Fruit fly (Drosophila melanogaster) whole organism, embryonic: Measurements from ENCODE around the gene tinc.

Experiments used
- Ada2b ChIP-seq: fragments of 200-800 bp; sonication (Bioruptor generic); IDR thresholded peaks from 2 replicates; pipeline ENCODE4 v1.3.6; 2022; ENCODE audit warnings: missing biosample characterization, missing genetic modification characterization
- Adf1 ChIP-seq: fragments of 200-800 bp; sonication (Bioruptor generic); IDR thresholded peaks from 2 replicates; pipeline ENCODE4 v1.3.6; 2022; ENCODE audit warnings: missing biosample characterization, missing genetic modification characterization
- Blimp-1 ChIP-seq: fragments of 200-800 bp; sonication (Bioruptor generic); optimal IDR thresholded peaks from 3 replicates; lab custom pipeline; 2018; ENCODE audit warnings: missing biosample characterization, missing genetic modification characterization, mild to moderate bottlenecking, moderate library complexity, missing genetic modification reagents
- CG10209 ChIP-seq: fragments of 200-800 bp; sonication (Bioruptor generic); optimal IDR thresholded peaks from 3 replicates; lab custom pipeline; 2017; ENCODE audit warnings: missing biosample characterization, mild to moderate bottlenecking, missing genetic modification characterization, missing genetic modification reagents
- CG17568 ChIP-seq: fragments of 200-800 bp; sonication (Bioruptor generic); optimal IDR thresholded peaks from 2 replicates; lab custom pipeline; 2018; ENCODE audit warnings: missing biosample characterization, mild to moderate bottlenecking, missing genetic modification characterization, moderate library complexity
- CG18476 ChIP-seq: fragments of 200-800 bp; sonication (Bioruptor generic); optimal IDR thresholded peaks from 2 replicates; lab custom pipeline; 2016; ENCODE audit warnings: missing biosample characterization, mild to moderate bottlenecking, missing genetic modification characterization
- CG2116 ChIP-seq: fragments of 200-800 bp; sonication (Bioruptor generic); optimal IDR thresholded peaks from 3 replicates; lab custom pipeline; 2018; ENCODE audit warnings: missing biosample characterization, mild to moderate bottlenecking, missing genetic modification characterization
- CG31365 ChIP-seq: fragments of 200-800 bp; sonication (Bioruptor generic); optimal IDR thresholded peaks from 2 replicates; lab custom pipeline; 2018; ENCODE audit warnings: missing biosample characterization, mild to moderate bottlenecking, missing genetic modification characterization
- CG31388 ChIP-seq: fragments of 200-800 bp; sonication (Bioruptor generic); optimal IDR thresholded peaks from 2 replicates; lab custom pipeline; 2016; ENCODE audit warnings: missing biosample characterization, missing genetic modification characterization
- CG31441 ChIP-seq: fragments of 200-800 bp; sonication (Bioruptor generic); IDR thresholded peaks from 2 replicates; pipeline ENCODE4 v1.3.6; 2022; ENCODE audit warnings: missing biosample characterization, missing genetic modification characterization
- CG4328 ChIP-seq: fragments of 200-800 bp; sonication (Bioruptor generic); optimal IDR thresholded peaks from 3 replicates; lab custom pipeline; 2017; ENCODE audit warnings: missing biosample characterization, missing genetic modification reagents, missing genetic modification characterization
- CG43689 ChIP-seq: fragments of 200-800 bp; sonication (Bioruptor generic); IDR thresholded peaks from 2 replicates; pipeline ENCODE4 v1.3.6; 2022; ENCODE audit warnings: missing biosample characterization, missing genetic modification characterization
- CG4617 ChIP-seq: fragments of 200-800 bp; sonication (Bioruptor generic); optimal IDR thresholded peaks from 3 replicates; lab custom pipeline; 2016; ENCODE audit warnings: missing biosample characterization, missing genetic modification characterization, borderline replicate concordance
- CG7963 ChIP-seq: fragments of 200-800 bp; sonication (Bioruptor generic); IDR thresholded peaks from 3 replicates; pipeline ENCODE4 v1.3.6; 2022; ENCODE audit warnings: missing biosample characterization, missing genetic modification characterization; ENCODE audit not compliant: partially characterized antibody
- CG8944 ChIP-seq: fragments of 200-800 bp; sonication (Bioruptor generic); optimal IDR thresholded peaks from 3 replicates; lab custom pipeline; 2016; ENCODE audit warnings: missing biosample characterization, missing genetic modification characterization
- CG9609 ChIP-seq: fragments of 200-800 bp; sonication (Bioruptor generic); optimal IDR thresholded peaks from 3 replicates; lab custom pipeline; 2016; ENCODE audit warnings: missing biosample characterization, missing genetic modification characterization
- Eip74EF ChIP-seq, 2 experiments: fragments of 200-800 bp in 1 of 2; fragments of >200 bp in 1 of 2; sonication (Bioruptor generic) in 1 of 2; optimal IDR thresholded peaks; 2 replicates each; lab custom pipeline; 2017 to 2019; ENCODE audit warnings: missing biosample characterization in 2 of 2, missing genetic modification characterization in 2 of 2, mild to moderate bottlenecking in 1 of 2, moderate library complexity in 1 of 2
- Ets65A ChIP-seq: fragments of 200-800 bp; sonication (Bioruptor generic); peaks from one replicate; lab custom pipeline; 2016; ENCODE audit warnings: missing biosample characterization, missing genetic modification characterization
- Fer2 ChIP-seq: fragments of 200-800 bp; sonication (Bioruptor generic); optimal IDR thresholded peaks from 2 replicates; lab custom pipeline; 2018; ENCODE audit warnings: missing biosample characterization, mild to moderate bottlenecking, missing genetic modification characterization, moderate library complexity
- Fer3 ChIP-seq: fragments of 200-800 bp; sonication (Bioruptor generic); optimal IDR thresholded peaks from 2 replicates; lab custom pipeline; 2018; ENCODE audit warnings: missing biosample characterization, mild to moderate bottlenecking, missing genetic modification characterization, moderate library complexity
- Gug ChIP-seq: fragments of 200-800 bp; sonication (Bioruptor generic); IDR thresholded peaks from 4 replicates; pipeline ENCODE4 v1.3.6; 2022; ENCODE audit warnings: missing biosample characterization, missing genetic modification characterization
- HLHmδ ChIP-seq: fragments of 200-800 bp; sonication (Bioruptor generic); optimal IDR thresholded peaks from 2 replicates; lab custom pipeline; 2018; ENCODE audit warnings: missing biosample characterization, mild to moderate bottlenecking, missing genetic modification characterization, moderate library complexity
- Lhr ChIP-seq: fragments of 200-800 bp; sonication (Bioruptor generic); optimal IDR thresholded peaks from 3 replicates; lab custom pipeline; 2017; ENCODE audit warnings: mild to moderate bottlenecking, missing biosample characterization, missing genetic modification reagents, missing genetic modification characterization
- NFAT ChIP-seq: fragments of 200-800 bp; sonication (Bioruptor generic); IDR thresholded peaks from 2 replicates; pipeline ENCODE4 v1.3.6; 2022; ENCODE audit warnings: missing biosample characterization, missing genetic modification characterization
- NfI ChIP-seq: fragments of 200-800 bp; sonication (Bioruptor generic); optimal IDR thresholded peaks from 3 replicates; lab custom pipeline; 2018; ENCODE audit warnings: missing biosample characterization, mild to moderate bottlenecking, missing genetic modification characterization, moderate library complexity
- Oli ChIP-seq: fragments of 200-800 bp; sonication (Bioruptor generic); optimal IDR thresholded peaks from 2 replicates; lab custom pipeline; 2018; ENCODE audit warnings: missing biosample characterization, mild to moderate bottlenecking, missing genetic modification characterization, moderate library complexity
- Optix ChIP-seq: fragments of 200-800 bp; sonication (Bioruptor generic); IDR thresholded peaks from 3 replicates; pipeline ENCODE4 v1.3.6; 2022; ENCODE audit warnings: missing biosample characterization, missing genetic modification characterization
- Spps ChIP-seq: fragments of 200-800 bp; sonication (Bioruptor generic); optimal IDR thresholded peaks from 2 replicates; lab custom pipeline; 2018; ENCODE audit warnings: missing biosample characterization, mild to moderate bottlenecking, missing genetic modification characterization
- amos ChIP-seq: fragments of 200-800 bp; sonication (Bioruptor generic); IDR thresholded peaks from 2 replicates; pipeline ENCODE4 v1.3.6; 2022; ENCODE audit warnings: missing biosample characterization, missing genetic modification characterization; ENCODE audit not compliant: partially characterized antibody
- bowl ChIP-seq: fragments of 200-800 bp; sonication (Bioruptor generic); IDR thresholded peaks from 2 replicates; pipeline ENCODE4 v1.3.6; 2022; ENCODE audit warnings: missing biosample characterization, missing genetic modification characterization
- cas ChIP-seq: fragments of 200-800 bp; sonication (Bioruptor generic); IDR thresholded peaks from 2 replicates; pipeline ENCODE4 v1.3.6; 2022; ENCODE audit warnings: missing biosample characterization, missing genetic modification characterization
- chn ChIP-seq: fragments of 200-800 bp; sonication (Bioruptor generic); optimal IDR thresholded peaks from 2 replicates; lab custom pipeline; 2016; ENCODE audit warnings: missing biosample characterization, missing genetic modification characterization
- da ChIP-seq: fragments of 200-800 bp; sonication (Bioruptor generic); optimal IDR thresholded peaks from 2 replicates; lab custom pipeline; 2016; ENCODE audit warnings: missing biosample characterization, missing genetic modification characterization
- en ChIP-seq: fragments of 200-800 bp; sonication (Bioruptor generic); optimal IDR thresholded peaks from 2 replicates; lab custom pipeline; 2016; ENCODE audit warnings: missing biosample characterization, missing genetic modification characterization
- esg ChIP-seq: fragments of 200-800 bp; sonication (Bioruptor generic); conservative IDR thresholded peaks from 2 replicates; pipeline ENCODE4 v1.3.6; 2022; ENCODE audit warnings: missing biosample characterization, missing genetic modification characterization
- ewg ChIP-seq: fragments of 200-800 bp; sonication (Bioruptor generic); optimal IDR thresholded peaks from 3 replicates; lab custom pipeline; 2017; ENCODE audit warnings: mild to moderate bottlenecking, missing biosample characterization, missing genetic modification reagents, missing genetic modification characterization
- insv ChIP-seq, 2 experiments: fragments of 200-800 bp; sonication (Bioruptor generic); optimal IDR thresholded peaks; 3 replicates each; lab custom pipeline; 2016 to 2018; ENCODE audit warnings: missing biosample characterization in 2 of 2, missing genetic modification characterization in 2 of 2
- lola ChIP-seq, 3 experiments: fragments of >200 bp in 2 of 3; fragments of 200-800 bp in 1 of 3; sonication (Bioruptor generic) in 1 of 3; optimal IDR thresholded peaks; 2 replicates each; lab custom pipeline; 2017 to 2019; ENCODE audit warnings: missing biosample characterization in 3 of 3, missing genetic modification characterization in 3 of 3, mild to moderate bottlenecking in 1 of 3, moderate library complexity in 1 of 3
- maf-S ChIP-seq: fragments of 200-800 bp; sonication (Bioruptor generic); optimal IDR thresholded peaks from 2 replicates; lab custom pipeline; 2016; ENCODE audit warnings: missing biosample characterization, missing genetic modification characterization
- pros ChIP-seq: fragments of 200-800 bp; sonication (Bioruptor generic); optimal IDR thresholded peaks from 3 replicates; lab custom pipeline; 2019; ENCODE audit warnings: missing biosample characterization, mild to moderate bottlenecking, missing genetic modification characterization, moderate library complexity
- pzg ChIP-seq: fragments of 200-800 bp; sonication (Bioruptor generic); optimal IDR thresholded peaks from 3 replicates; lab custom pipeline; 2018; ENCODE audit warnings: missing biosample characterization, mild to moderate bottlenecking, missing genetic modification characterization, moderate library complexity
- ro ChIP-seq: fragments of 200-800 bp; sonication (Bioruptor generic); IDR thresholded peaks from 2 replicates; pipeline ENCODE4 v1.3.6; 2022; ENCODE audit warnings: missing biosample characterization, missing genetic modification characterization
- sens-2 ChIP-seq: fragments of 200-800 bp; sonication (Bioruptor generic); IDR thresholded peaks from 2 replicates; pipeline ENCODE4 v1.3.6; 2022; ENCODE audit warnings: missing biosample characterization, missing genetic modification characterization
- sima ChIP-seq: fragments of 200-800 bp; sonication (Bioruptor generic); optimal IDR thresholded peaks from 2 replicates; lab custom pipeline; 2016; ENCODE audit warnings: missing biosample characterization, missing genetic modification characterization
- tap ChIP-seq: fragments of 200-800 bp; optimal IDR thresholded peaks from 3 replicates; lab custom pipeline; 2019; ENCODE audit warnings: missing biosample characterization, mild to moderate bottlenecking, missing genetic modification characterization, moderate library complexity
- tx ChIP-seq: fragments of 200-800 bp; sonication (Bioruptor generic); optimal IDR thresholded peaks from 2 replicates; lab custom pipeline; 2016; ENCODE audit warnings: missing biosample characterization, missing genetic modification characterization
- vvl ChIP-seq: fragments of 200-800 bp; sonication (Bioruptor generic); IDR thresholded peaks from 2 replicates; pipeline ENCODE4 v1.3.6; 2022; ENCODE audit warnings: missing biosample characterization, missing genetic modification characterization
- yki ChIP-seq: fragments of >200 bp; optimal IDR thresholded peaks from 3 replicates; lab custom pipeline; 2018
- zfh1 ChIP-seq: fragments of 200-800 bp; sonication (Bioruptor generic); IDR thresholded peaks from 3 replicates; pipeline ENCODE4 v1.3.6; 2022; ENCODE audit warnings: missing biosample characterization, missing genetic modification characterization

The tinc gene

dm6 chr3R:17810951-17811706 lies at the start of gene tinc, which contains the start of gene Alg1 (continued):
- TF ChIP-seq CG17568 = peak; percentile 97
- TF ChIP-seq cas (GFP tag; lab: Robert Waterston, UW) = peak; percentile 46; the same call in 1 of the 2 replicates
- TF ChIP-seq CG4617 (GFP tag; lab: Kevin White, UChicago) = peak; percentile 47
- TF ChIP-seq Ada2b (GFP tag; lab: Robert Waterston, UW) = no peak
- TF ChIP-seq Fer2 (tag; lab: Kevin White, UChicago) = peak; percentile 65
- no peak for TF ChIP-seq bowl (GFP tag; lab: Robert Waterston, UW)
- TF ChIP-seq ewg (GFP tag; lab: Kevin White, UChicago) = no peak
- no peak; the same call in 1 of the 2 replicates for TF ChIP-seq NFAT (GFP tag; lab: Robert Waterston, UW)
- peak; percentile 40 for TF ChIP-seq NfI (GFP tag; lab: Kevin White, UChicago)
- TF ChIP-seq pzg (GFP tag; lab: Kevin White, UChicago) = peak; percentile 90
- peak; percentile 36 for TF ChIP-seq CG2116 (GFP tag; lab: Kevin White, UChicago)
- peak; percentile 84 for TF ChIP-seq vvl
- no peak for TF ChIP-seq en
- TF ChIP-seq lola (GFP tag; optimal IDR thresholded peaks at IDR 0.05; lab: Kevin White, UChicago) = peak in 1 of 3 experiments; percentile 64
- peak; percentile 70 for TF ChIP-seq tap (tag; lab: Kevin White, UChicago)
- TF ChIP-seq CG7963 (GFP tag; lab: Robert Waterston, UW) = no peak
- TF ChIP-seq Lhr = peak; percentile 36
- peak; percentile 1 for TF ChIP-seq da
- peak; percentile 53 for TF ChIP-seq CG10209 (GFP tag; lab: Kevin White, UChicago)
- no peak for TF ChIP-seq CG31388 (GFP tag; lab: Kevin White, UChicago)
- peak; percentile 6 for TF ChIP-seq tx (GFP tag; lab: Kevin White, UChicago)
- peak; percentile 71 for TF ChIP-seq CG31441 (GFP tag; lab: Robert Waterston, UW)
- no peak for TF ChIP-seq yki (lab: Kevin White, UChicago)
- TF ChIP-seq chn (GFP tag; lab: Kevin White, UChicago) = peak; percentile 7
- peak; percentile 22 for TF ChIP-seq Oli (tag; lab: Kevin White, UChicago)
- no peak for TF ChIP-seq CG43689 (GFP tag; lab: Robert Waterston, UW)
- TF ChIP-seq CG4328 (GFP tag; lab: Kevin White, UChicago) = peak; percentile 60
- peak; percentile 3 for TF ChIP-seq CG9609 (GFP tag; lab: Kevin White, UChicago)
- TF ChIP-seq CG8944 = no peak
- peak; percentile 63 for TF ChIP-seq Ets65A (GFP tag; lab: Kevin White, UChicago)
- no peak for TF ChIP-seq Gug
- no peak for TF ChIP-seq CG18476 (GFP tag; lab: Kevin White, UChicago)
- no peak for TF ChIP-seq ro (GFP tag; lab: Robert Waterston, UW)
- peak in 1 of 2 experiments; percentile 55 for TF ChIP-seq insv (GFP tag; optimal IDR thresholded peaks at IDR 0.05; lab: Kevin White, UChicago)
- no peak for TF ChIP-seq Adf1
- TF ChIP-seq HLHmδ (GFP tag; lab: Kevin White, UChicago) = peak; percentile 84
- TF ChIP-seq Eip74EF (GFP tag; optimal IDR thresholded peaks at IDR 0.05; lab: Kevin White, UChicago) = peak in 1 of 2 experiments; percentile 43
- no peak for TF ChIP-seq maf-S (GFP tag; lab: Kevin White, UChicago)
- peak; percentile 10 for TF ChIP-seq Blimp-1 (GFP tag; lab: Kevin White, UChicago)
- no peak for TF ChIP-seq CG31365 (tag; lab: Kevin White, UChicago)
- no peak for TF ChIP-seq pros (GFP tag; lab: Kevin White, UChicago)
- peak; percentile 58; the same call in 1 of the 3 replicates for TF ChIP-seq zfh1 (GFP tag; lab: Robert Waterston, UW)
- TF ChIP-seq Optix (GFP tag; lab: Robert Waterston, UW) = no peak
- TF ChIP-seq Fer3 = peak; percentile 80
- no peak for TF ChIP-seq sens-2
- peak; percentile 10 for TF ChIP-seq Spps (tag; lab: Kevin White, UChicago)
- peak; percentile 47 for TF ChIP-seq amos
- peak; percentile 24; the same call in 1 of the 2 replicates for TF ChIP-seq esg
- TF ChIP-seq sima = no peak
